Worm (Caenorhabditis elegans): Measurements from ENCODE around the gene ZK512.7.

The ZK512.7 gene

ce11 chrIII:9153809-9154208 lies 15.3 kb upstream of the ZK512.7 start, which contains the start of gene nhl-1:
Gene nhl-1, minus strand, starts transcription at chrIII:9153909.
- TF ChIP-seq nhr-6 (tag; optimal IDR thresholded peaks at IDR 0.05) (no peak), nhr-23 (tag; optimal IDR thresholded peaks at IDR 0.05) (no peak)

ce11 chrIII:9152950-9153349 lies 14.4 kb upstream of the ZK512.7 start:
- TF ChIP-seq fos-1 (tag; optimal IDR thresholded peaks at IDR 0.05): no peak
- TF ChIP-seq nhr-11 (tag; optimal IDR thresholded peaks at IDR 0.05): no peak
- TF ChIP-seq zag-1 (tag; optimal IDR thresholded peaks at IDR 0.05): no peak
- TF ChIP-seq nhr-77 (tag; optimal IDR thresholded peaks at IDR 0.05): no peak
- peak; percentile 69 for TF ChIP-seq nhr-129 (tag; optimal IDR thresholded peaks at IDR 0.05)
- TF ChIP-seq gmeb-1 (tag; optimal IDR thresholded peaks at IDR 0.05): no peak
- peak in 1 of 2 experiments; percentile 20 for TF ChIP-seq lsy-2 (tag; optimal IDR thresholded peaks at IDR 0.05)
- no peak for TF ChIP-seq ztf-11 (tag; optimal IDR thresholded peaks at IDR 0.05)

ce11 chrIII:9151782-9152181 lies 13.3 kb upstream of the ZK512.7 start:
- peak in 1 of 2 experiments; percentile 27 for TF ChIP-seq lsy-2 (tag; optimal IDR thresholded peaks at IDR 0.05)
- TF ChIP-seq ceh-82 (tag; optimal IDR thresholded peaks at IDR 0.05): no peak
- TF ChIP-seq ceh-16 (tag; optimal IDR thresholded peaks at IDR 0.05): no peak
- TF ChIP-seq ztf-4 (tag; optimal IDR thresholded peaks at IDR 0.05): no peak
- peak; percentile 54 for TF ChIP-seq C34F6.9 (tag; optimal IDR thresholded peaks at IDR 0.05)
- TF ChIP-seq F13H6.1 (tag; optimal IDR thresholded peaks at IDR 0.05): peak; percentile 18
- TF ChIP-seq nhr-129 (tag; optimal IDR thresholded peaks at IDR 0.05): peak; percentile 50
- no peak for TF ChIP-seq egl-27 (tag; optimal IDR thresholded peaks at IDR 0.05)
- TF ChIP-seq nhr-237 (tag; optimal IDR thresholded peaks at IDR 0.05): no peak
- TF ChIP-seq Y55F3AM.14 (GFP tag; optimal IDR thresholded peaks at IDR 0.05): no peak

- TF ChIP-seq fos-1 (tag; optimal IDR thresholded peaks at IDR 0.05): no peak
- no peak for TF ChIP-seq mab-5 (tag; optimal IDR thresholded peaks at IDR 0.05)
Observed at ce11 chrIII:9149132-9149531, 10.6 kb upstream of the ZK512.7 start.

ce11 chrIII:9145765-9146164 lies 7.3 kb upstream of the ZK512.7 start, which contains the start of gene ZK512.8:
Gene ZK512.8, plus strand, starts transcription at chrIII:9146065.
- TF ChIP-seq unc-39 (tag; optimal IDR thresholded peaks at IDR 0.05) (no peak), lsy-2 (tag; optimal IDR thresholded peaks at IDR 0.05) (no peak), ztf-1 (GFP tag; conservative IDR thresholded peaks at IDR 0.05) (no peak), zag-1 (tag; optimal IDR thresholded peaks at IDR 0.05) (no peak), nhr-25 (tag; optimal IDR thresholded peaks at IDR 0.05) (no peak), fos-1 (tag; optimal IDR thresholded peaks at IDR 0.05) (no peak), ztf-11 (tag; optimal IDR thresholded peaks at IDR 0.05) (no peak), nhr-129 (tag; optimal IDR thresholded peaks at IDR 0.05) (no peak), egl-27 (tag; optimal IDR thresholded peaks at IDR 0.05) (no peak), F13H6.1 (tag; optimal IDR thresholded peaks at IDR 0.05) (no peak), peb-1 (tag; optimal IDR thresholded peaks at IDR 0.05) (no peak), mab-5 (tag; optimal IDR thresholded peaks at IDR 0.05) (no peak), nhr-237 (tag; optimal IDR thresholded peaks at IDR 0.05) (no peak), nhr-11 (tag; optimal IDR thresholded peaks at IDR 0.05) (no peak), nhr-6 (tag; optimal IDR thresholded peaks at IDR 0.05) (no peak), elt-1 (tag; optimal IDR thresholded peaks at IDR 0.05) (no peak), gmeb-1 (tag; optimal IDR thresholded peaks at IDR 0.05) (no peak)

- TF ChIP-seq mdl-1 (tag; optimal IDR thresholded peaks at IDR 0.05) (no peak), ztf-1 (GFP tag; conservative IDR thresholded peaks at IDR 0.05) (no peak), gmeb-1 (tag; optimal IDR thresholded peaks at IDR 0.05) (peak; percentile 29), mab-5 (tag; optimal IDR thresholded peaks at IDR 0.05) (no peak), unc-39 (tag; optimal IDR thresholded peaks at IDR 0.05) (no peak), unc-55 (GFP tag; optimal IDR thresholded peaks at IDR 0.05) (peak; percentile 38), F13H6.1 (tag; optimal IDR thresholded peaks at IDR 0.05) (no peak), ZK546.5 (tag; optimal IDR thresholded peaks at IDR 0.05) (no peak), alr-1 (tag; optimal IDR thresholded peaks at IDR 0.05) (no peak), lin-39 (tag; optimal IDR thresholded peaks at IDR 0.05) (no peak), skn-1 (tag; optimal IDR thresholded peaks at IDR 0.05) (no peak), ceh-82 (tag; optimal IDR thresholded peaks at IDR 0.05) (no peak), lsy-2 (tag; optimal IDR thresholded peaks at IDR 0.05) (peak in 1 of 2 experiments; percentile 50), ztf-11 (tag; optimal IDR thresholded peaks at IDR 0.05) (no peak), unc-62 (GFP tag; optimal IDR thresholded peaks at IDR 0.05) (no peak), zag-1 (tag; optimal IDR thresholded peaks at IDR 0.05) (no peak), nhr-21 (tag; optimal IDR thresholded peaks at IDR 0.05) (no peak), lin-13 (GFP tag; optimal IDR thresholded peaks at IDR 0.05) (no peak), peb-1 (tag; optimal IDR thresholded peaks at IDR 0.05) (no peak), ama-1 (optimal IDR thresholded peaks at IDR 0.05) (no peak), nhr-11 (tag; optimal IDR thresholded peaks at IDR 0.05) (no peak), ztf-4 (tag; optimal IDR thresholded peaks at IDR 0.05) (no peak), nhr-23 (tag; optimal IDR thresholded peaks at IDR 0.05) (no peak), crh-2 (tag; optimal IDR thresholded peaks at IDR 0.05) (peak; percentile 7), nhr-129 (tag; optimal IDR thresholded peaks at IDR 0.05) (no peak), nhr-6 (tag; optimal IDR thresholded peaks at IDR 0.05) (no peak), blmp-1 (tag; optimal IDR thresholded peaks at IDR 0.05; ENCODE audit: insufficient read depth) (no peak), nhr-77 (tag; optimal IDR thresholded peaks at IDR 0.05) (no peak), C34F6.9 (tag; optimal IDR thresholded peaks at IDR 0.05) (peak; percentile 28), nhr-237 (tag; optimal IDR thresholded peaks at IDR 0.05) (no peak)
Observed at ce11 chrIII:9144744-9145390, 6.4 kb upstream of the ZK512.7 start, which contains the start of the genes ZK512.2 and ZK512.4. Gene ZK512.2, minus strand, starts transcription at chrIII:9144794. Gene ZK512.4, plus strand, starts transcription at chrIII:9145340.

Data from whole organism, L2 larva.